Worm (Caenorhabditis elegans) whole organism, young adult: ENCODE measurements around the gene D2096.7.
A peak's percentile ranks its signal among the peaks of the same experiment; 100 is the strongest.

Source experiments
- B0035.1 ChIP-seq: sonication (generic microtip); optimal IDR thresholded peaks from 2 replicates; lab custom pipeline; 2016; ENCODE audit warnings: missing genetic modification characterization, mild to moderate bottlenecking, missing compliant biosample characterization, missing genotype, missing genetic modification reagents
- C06A6.2 ChIP-seq: fragments of 200-800 bp; sonication (Bioruptor generic); conservative IDR thresholded peaks from 2 replicates; pipeline ENCODE4 v1.3.6; 2022; ENCODE audit warnings: missing genetic modification characterization, missing compliant biosample characterization
- F22D6.2 ChIP-seq: sonication (generic microtip); optimal IDR thresholded peaks from 2 replicates; lab custom pipeline; 2016; ENCODE audit warnings: mild to moderate bottlenecking, missing genetic modification characterization, missing compliant biosample characterization
- F52B5.7 ChIP-seq: sonication (generic microtip); optimal IDR thresholded peaks from 2 replicates; lab custom pipeline; 2016; ENCODE audit warnings: mild to moderate bottlenecking, missing genetic modification characterization, missing compliant biosample characterization
- F55B11.4 ChIP-seq: sonication (generic microtip); optimal IDR thresholded peaks from 2 replicates; lab custom pipeline; 2016; ENCODE audit warnings: missing compliant biosample characterization, missing genetic modification characterization, borderline replicate concordance; ENCODE audit not compliant: insufficient read depth
- F57A8.1 ChIP-seq: fragments of 200-800 bp; sonication (Bioruptor generic); optimal IDR thresholded peaks from 2 replicates; lab custom pipeline; 2018; ENCODE audit warnings: mild to moderate bottlenecking, missing genetic modification characterization, moderate library complexity, missing compliant biosample characterization
- F57C9.4 ChIP-seq: sonication (generic microtip); optimal IDR thresholded peaks from 2 replicates; lab custom pipeline; 2017; ENCODE audit warnings: mild to moderate bottlenecking, missing genetic modification characterization, missing compliant biosample characterization
- K12H6.12 ChIP-seq: fragments of 200-800 bp; sonication (Bioruptor generic); optimal IDR thresholded peaks from 2 replicates; lab custom pipeline; 2018; ENCODE audit warnings: mild to moderate bottlenecking, missing genetic modification characterization, missing compliant biosample characterization
- T26A5.8 ChIP-seq: sonication (generic microtip); optimal IDR thresholded peaks from 2 replicates; lab custom pipeline; 2016; ENCODE audit warnings: missing genetic modification characterization, missing compliant biosample characterization
- Y53F4B.3 ChIP-seq: fragments of 200-800 bp; sonication (Bioruptor generic); IDR thresholded peaks from 2 replicates; pipeline ENCODE4 v1.3.6; 2022; ENCODE audit warnings: missing genetic modification reagents, missing genetic modification characterization, missing compliant biosample characterization
- Y56A3A.18 ChIP-seq: fragments of 200-800 bp; sonication (Bioruptor generic); IDR thresholded peaks from 2 replicates; pipeline ENCODE4 v1.3.6; 2022; ENCODE audit warnings: missing genetic modification reagents, missing genetic modification characterization, missing compliant biosample characterization
- Y79H2A.3 ChIP-seq: fragments of 200-800 bp; sonication (Bioruptor generic); conservative IDR thresholded peaks from 2 replicates; pipeline ENCODE4 v1.3.6; 2022; ENCODE audit warnings: missing genetic modification reagents, missing genetic modification characterization, missing compliant biosample characterization
- atf-7 ChIP-seq: sonication (generic microtip); optimal IDR thresholded peaks from 2 replicates; lab custom pipeline; 2017; ENCODE audit warnings: mild to moderate bottlenecking, missing genetic modification characterization, missing compliant biosample characterization
- attf-5 ChIP-seq: fragments of 200-800 bp; sonication (Bioruptor generic); optimal IDR thresholded peaks from 2 replicates; lab custom pipeline; 2018; ENCODE audit warnings: mild to moderate bottlenecking, missing genetic modification characterization, missing compliant biosample characterization
- attf-6 ChIP-seq: fragments of 200-800 bp; sonication (Bioruptor generic); IDR thresholded peaks from 2 replicates; pipeline ENCODE4 v1.3.6; 2022; ENCODE audit warnings: missing genetic modification reagents, missing genetic modification characterization, missing compliant biosample characterization
- bed-2 ChIP-seq: fragments of 200-800 bp; sonication (Bioruptor generic); IDR thresholded peaks from 2 replicates; pipeline ENCODE4 v1.3.6; 2022; ENCODE audit warnings: missing genetic modification reagents, missing genetic modification characterization, missing compliant biosample characterization
- ceh-40 ChIP-seq: fragments of 200-800 bp; sonication (Bioruptor generic); IDR thresholded peaks from 2 replicates; pipeline ENCODE4 v1.3.6; 2022; ENCODE audit warnings: missing genetic modification characterization, missing compliant biosample characterization
- ceh-58 ChIP-seq: fragments of 200-800 bp; sonication (Bioruptor generic); IDR thresholded peaks from 2 replicates; pipeline ENCODE4 v1.3.6; 2022; ENCODE audit warnings: missing genetic modification characterization, missing compliant biosample characterization
- ceh-79 ChIP-seq: sonication (generic microtip); optimal IDR thresholded peaks from 2 replicates; lab custom pipeline; 2017; ENCODE audit warnings: mild to moderate bottlenecking, missing genetic modification characterization, missing compliant biosample characterization
- ceh-91 ChIP-seq: fragments of 200-800 bp; sonication (Bioruptor generic); IDR thresholded peaks from 2 replicates; pipeline ENCODE4 v1.3.6; 2022; ENCODE audit warnings: missing genetic modification reagents, missing genetic modification characterization, missing compliant biosample characterization
- dpff-1 ChIP-seq: sonication (generic microtip); optimal IDR thresholded peaks from 2 replicates; lab custom pipeline; 2017; ENCODE audit warnings: mild to moderate bottlenecking, missing genetic modification characterization, missing compliant biosample characterization
- egl-18 ChIP-seq: fragments of 200-800 bp; sonication (Bioruptor generic); IDR thresholded peaks from 2 replicates; pipeline ENCODE4 v1.3.6; 2022; ENCODE audit warnings: missing genetic modification reagents, missing genetic modification characterization, missing compliant biosample characterization
- egl-44 ChIP-seq: fragments of 200-800 bp; sonication (Bioruptor generic); IDR thresholded peaks from 2 replicates; pipeline ENCODE4 v1.3.6; 2022; ENCODE audit warnings: missing genetic modification reagents, missing genetic modification characterization, missing compliant biosample characterization
- ets-4 ChIP-seq: fragments of 200-800 bp; sonication (Bioruptor generic); optimal IDR thresholded peaks from 2 replicates; lab custom pipeline; 2018; ENCODE audit warnings: mild to moderate bottlenecking, missing genetic modification characterization, missing compliant biosample characterization
- fkh-3 ChIP-seq: sonication (generic microtip); optimal IDR thresholded peaks from 2 replicates; lab custom pipeline; 2016; ENCODE audit warnings: mild to moderate bottlenecking, missing genetic modification characterization, missing compliant biosample characterization
- gei-17 ChIP-seq: fragments of 200-800 bp; sonication (Bioruptor generic); optimal IDR thresholded peaks from 2 replicates; lab custom pipeline; 2018; ENCODE audit warnings: mild to moderate bottlenecking, missing genetic modification characterization, missing compliant biosample characterization
- lag-1 ChIP-seq: fragments of 200-800 bp; sonication (Bioruptor generic); IDR thresholded peaks from 2 replicates; pipeline ENCODE4 v1.3.6; 2022; ENCODE audit warnings: missing genetic modification reagents, missing genetic modification characterization, missing compliant biosample characterization
- lin-26 ChIP-seq: fragments of 200-800 bp; sonication (Bioruptor generic); IDR thresholded peaks from 2 replicates; pipeline ENCODE4 v1.3.6; 2022; ENCODE audit warnings: missing genetic modification reagents, missing genetic modification characterization, missing compliant biosample characterization
- lin-35 ChIP-seq, 3 experiments: fragments of 150-350 bp in 2 of 3; sonication (generic microtip) in 1 of 3; optimal IDR thresholded peaks; 2 replicates each; lab custom pipeline; 2014 to 2018; ENCODE audit warnings: missing biosample characterization in 3 of 3, missing genetic modification characterization in 3 of 3, missing genetic modification reagents in 3 of 3
- lin-40 ChIP-seq: sonication (generic microtip); optimal IDR thresholded peaks from 2 replicates; lab custom pipeline; 2016; ENCODE audit warnings: missing genetic modification characterization, mild to moderate bottlenecking, missing compliant biosample characterization, missing genotype, missing genetic modification reagents
- lin-54 ChIP-seq: fragments of 200-800 bp; sonication (Bioruptor generic); optimal IDR thresholded peaks from 2 replicates; lab custom pipeline; 2018; ENCODE audit warnings: mild to moderate bottlenecking, missing genetic modification characterization, missing compliant biosample characterization
- lsl-1 ChIP-seq: fragments of 200-800 bp; sonication (Bioruptor generic); optimal IDR thresholded peaks from 2 replicates; lab custom pipeline; 2018; ENCODE audit warnings: mild to moderate bottlenecking, missing genetic modification characterization, moderate library complexity, missing compliant biosample characterization
- madf-3 ChIP-seq: fragments of 200-800 bp; sonication (Bioruptor generic); IDR thresholded peaks from 2 replicates; pipeline ENCODE4 v1.3.6; 2022; ENCODE audit warnings: missing genetic modification reagents, missing genetic modification characterization, missing compliant biosample characterization
- mcd-1 ChIP-seq: fragments of 200-800 bp; sonication (Bioruptor generic); IDR thresholded peaks from 2 replicates; pipeline ENCODE4 v1.3.6; 2022; ENCODE audit warnings: missing genetic modification reagents, missing genetic modification characterization, missing compliant biosample characterization
- mes-4 ChIP-seq: sonication (generic microtip); optimal IDR thresholded peaks from 2 replicates; lab custom pipeline; 2016; ENCODE audit warnings: missing genotype, missing genetic modification characterization, missing compliant biosample characterization
- mxl-1 ChIP-seq: sonication (generic microtip); optimal IDR thresholded peaks from 2 replicates; lab custom pipeline; 2016; ENCODE audit warnings: missing genetic modification characterization, missing compliant biosample characterization
- nfya-1 ChIP-seq: sonication (generic microtip); optimal IDR thresholded peaks from 2 replicates; lab custom pipeline; 2017; ENCODE audit warnings: antibody characterized with exemption, missing compliant biosample characterization, missing genetic modification characterization, borderline replicate concordance; ENCODE audit not compliant: insufficient read depth
- nfya-2 ChIP-seq: fragments of 200-800 bp; sonication (Bioruptor generic); IDR thresholded peaks from 2 replicates; pipeline ENCODE4 v1.3.6; 2022; ENCODE audit warnings: missing genetic modification reagents, missing genetic modification characterization, missing compliant biosample characterization
- nhr-120 ChIP-seq: fragments of 200-800 bp; sonication (Bioruptor generic); IDR thresholded peaks from 2 replicates; pipeline ENCODE4 v1.3.6; 2022; ENCODE audit warnings: missing genetic modification characterization, missing compliant biosample characterization
- repo-1 ChIP-seq: sonication (generic microtip); optimal IDR thresholded peaks from 2 replicates; lab custom pipeline; 2017; ENCODE audit warnings: mild to moderate bottlenecking, missing genetic modification characterization, missing compliant biosample characterization
- snpc-1.1 ChIP-seq: sonication (generic microtip); optimal IDR thresholded peaks from 2 replicates; lab custom pipeline; 2017; ENCODE audit warnings: missing genetic modification characterization, mild to moderate bottlenecking, missing compliant biosample characterization, antibody characterized with exemption, moderate library complexity, missing genotype, missing genetic modification reagents; ENCODE audit not compliant: insufficient read depth
- snpc-3.4 ChIP-seq: sonication (generic microtip); optimal IDR thresholded peaks from 2 replicates; lab custom pipeline; 2017; ENCODE audit warnings: missing genetic modification characterization, mild to moderate bottlenecking, missing compliant biosample characterization, antibody characterized with exemption, moderate library complexity, missing genotype, missing genetic modification reagents
- tlf-1 ChIP-seq: fragments of 200-800 bp; sonication (Bioruptor generic); optimal IDR thresholded peaks from 2 replicates; lab custom pipeline; 2018; ENCODE audit warnings: mild to moderate bottlenecking, missing genetic modification characterization, missing compliant biosample characterization
- unc-130 ChIP-seq: sonication (generic microtip); optimal IDR thresholded peaks from 2 replicates; lab custom pipeline; 2016; ENCODE audit warnings: missing genetic modification reagents, missing genetic modification characterization, missing compliant biosample characterization
- unc-62 ChIP-seq: fragments of 150-350 bp; optimal IDR thresholded peaks from 2 replicates; lab custom pipeline; 2014; ENCODE audit warnings: missing biosample characterization, missing genetic modification reagents, missing genetic modification characterization
- xnd-1 ChIP-seq: sonication (generic microtip); optimal IDR thresholded peaks from 2 replicates; lab custom pipeline; 2016; ENCODE audit warnings: missing genotype, missing genetic modification reagents, missing genetic modification characterization, missing compliant biosample characterization
- zim-3 ChIP-seq: sonication (generic microtip); optimal IDR thresholded peaks from 2 replicates; lab custom pipeline; 2017; ENCODE audit warnings: mild to moderate bottlenecking, missing genetic modification characterization, moderate library complexity, missing compliant biosample characterization
- ztf-18 ChIP-seq: sonication (generic microtip); optimal IDR thresholded peaks from 2 replicates; lab custom pipeline; 2016; ENCODE audit warnings: missing genotype, mild to moderate bottlenecking, missing genetic modification characterization, missing compliant biosample characterization
- ztf-25 ChIP-seq: fragments of 200-800 bp; sonication (Bioruptor generic); IDR thresholded peaks from 2 replicates; pipeline ENCODE4 v1.3.6; 2022; ENCODE audit warnings: missing genetic modification reagents, missing genetic modification characterization, missing compliant biosample characterization

D2096.7 gene

DNA sequence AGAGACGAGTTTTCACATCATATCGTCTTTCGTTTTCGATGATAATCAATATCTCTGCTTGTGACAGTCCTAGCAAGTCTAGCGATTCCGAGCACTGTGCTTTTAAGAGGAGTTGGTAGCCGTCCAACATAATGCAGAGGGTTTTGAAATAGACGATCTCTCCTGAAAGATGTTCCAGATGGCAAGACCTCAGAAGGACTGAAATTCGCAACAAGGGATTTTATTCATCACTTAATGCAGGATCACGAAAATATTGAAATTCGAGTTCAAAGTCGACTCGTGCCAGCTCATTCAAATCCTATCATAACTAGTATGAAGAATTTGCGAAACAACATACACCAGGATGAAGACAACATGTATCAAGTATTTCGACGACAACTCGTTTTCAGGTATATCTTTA, at the start of gene D2096.7:
D2096.7 (minus strand) TSS at position 130 of the 400 bp plus-strand sequence.
- no peak for TF ChIP-seq ceh-40
- TF ChIP-seq zim-3 (tag; lab: Kevin White, UChicago): peak; percentile 64
- peak; percentile 61 for TF ChIP-seq xnd-1 (tag; lab: Kevin White, UChicago)
- TF ChIP-seq Y79H2A.3: peak; percentile 77
- TF ChIP-seq K12H6.12 (tag; lab: Kevin White, UChicago): peak; percentile 46
- peak; percentile 93 for TF ChIP-seq T26A5.8 (tag; lab: Kevin White, UChicago)
- no peak for TF ChIP-seq F55B11.4 (tag; lab: Kevin White, UChicago)
- TF ChIP-seq unc-62 (GFP tag; lab: Kevin White, UChicago): no peak
- peak; percentile 57 for TF ChIP-seq ztf-18
- peak; percentile 64 for TF ChIP-seq lsl-1
- peak; percentile 62 for TF ChIP-seq tlf-1 (GFP tag; lab: Kevin White, UChicago)
- peak; percentile 77 for TF ChIP-seq fkh-3 (tag; lab: Kevin White, UChicago)
- peak; percentile 86 for TF ChIP-seq ceh-79 (tag; lab: Kevin White, UChicago)
- peak; percentile 87 for TF ChIP-seq atf-7
- TF ChIP-seq F52B5.7: peak; percentile 93
- TF ChIP-seq ets-4 (GFP tag; lab: Kevin White, UChicago): peak; percentile 69
- TF ChIP-seq Y53F4B.3: no peak
- TF ChIP-seq gei-17 (GFP tag; lab: Kevin White, UChicago): peak; percentile 53
- TF ChIP-seq ceh-58 (GFP tag; lab: Robert Waterston, UW): peak; percentile 96; the same call in 1 of the 2 replicates
- TF ChIP-seq repo-1 (tag; lab: Kevin White, UChicago): peak; percentile 88
- peak; percentile 89 for TF ChIP-seq attf-6 (GFP tag; lab: Robert Waterston, UW)
- no peak for TF ChIP-seq F22D6.2 (tag; lab: Kevin White, UChicago)
- TF ChIP-seq snpc-1.1 (tag; lab: Kevin White, UChicago): peak; percentile 48
- TF ChIP-seq lag-1 (GFP tag; lab: Robert Waterston, UW): no peak
- TF ChIP-seq egl-44 (GFP tag; lab: Robert Waterston, UW): no peak; the same call in none of the 2 replicates
- peak; percentile 44 for TF ChIP-seq F57A8.1 (GFP tag; lab: Kevin White, UChicago)
- TF ChIP-seq snpc-3.4: peak; percentile 2
- peak; percentile 72 for TF ChIP-seq F57C9.4
- TF ChIP-seq B0035.1 (tag; lab: Kevin White, UChicago): peak; percentile 52
- peak; percentile 54; the same call in 1 of the 2 replicates for TF ChIP-seq mcd-1 (GFP tag; lab: Robert Waterston, UW)
- peak in 1 of 3 experiments; percentile 67 for TF ChIP-seq lin-35 (GFP tag; optimal IDR thresholded peaks at IDR 0.05; lab: Kevin White, UChicago)
- TF ChIP-seq nfya-1: no peak
- TF ChIP-seq bed-2 (GFP tag; lab: Robert Waterston, UW): no peak
- no peak for TF ChIP-seq lin-40 (tag; lab: Kevin White, UChicago)
- TF ChIP-seq Y56A3A.18 (GFP tag; lab: Robert Waterston, UW): peak; percentile 95
- no peak for TF ChIP-seq C06A6.2 (GFP tag; lab: Robert Waterston, UW)
- peak; percentile 32 for TF ChIP-seq mxl-1 (tag; lab: Kevin White, UChicago)
- TF ChIP-seq unc-130: peak; percentile 89
- peak; percentile 51; the same call in 1 of the 2 replicates for TF ChIP-seq egl-18
- peak; percentile 93 for TF ChIP-seq nfya-2 (GFP tag; lab: Robert Waterston, UW)
- peak; percentile 29 for TF ChIP-seq mes-4
- TF ChIP-seq dpff-1: peak; percentile 79
- peak; percentile 74 for TF ChIP-seq lin-54 (GFP tag; lab: Kevin White, UChicago)
- peak; percentile 79; the same call in 1 of the 2 replicates for TF ChIP-seq ztf-25 (GFP tag; lab: Robert Waterston, UW)
- peak; percentile 67 for TF ChIP-seq attf-5 (GFP tag; lab: Kevin White, UChicago)
- TF ChIP-seq madf-3 (GFP tag; lab: Robert Waterston, UW): peak; percentile 91
- peak; percentile 85 for TF ChIP-seq lin-26 (GFP tag; lab: Robert Waterston, UW)
- TF ChIP-seq nhr-120 (GFP tag; lab: Robert Waterston, UW): 0 out of 2 replicates have a peak, but pooled peaks have one; percentile 55
- TF ChIP-seq ceh-91 (GFP tag; lab: Robert Waterston, UW): no peak
